Fruit fly (Drosophila melanogaster) whole organism, embryonic: ENCODE results near the gene CG9673.

Experiments
- Aef1 ChIP-seq: fragments of 200-800 bp; sonication (Bioruptor generic); IDR thresholded peaks from 3 replicates; pipeline ENCODE4 v1.3.6; 2022; ENCODE audit warnings: missing biosample characterization, missing genetic modification characterization
- B-H2 ChIP-seq: fragments of 200-800 bp; sonication (Bioruptor generic); optimal IDR thresholded peaks from 2 replicates; lab custom pipeline; 2018; ENCODE audit warnings: missing biosample characterization, mild to moderate bottlenecking, missing genetic modification characterization
- BtbVII ChIP-seq: fragments of 200-800 bp; sonication (Bioruptor generic); optimal IDR thresholded peaks from 3 replicates; lab custom pipeline; 2017; ENCODE audit warnings: missing biosample characterization, mild to moderate bottlenecking, missing genetic modification characterization
- C15 ChIP-seq: fragments of 200-800 bp; sonication (Bioruptor generic); IDR thresholded peaks from 3 replicates; pipeline ENCODE4 v1.3.6; 2022; ENCODE audit warnings: missing biosample characterization, missing genetic modification characterization
- CG12236 ChIP-seq: fragments of 200-800 bp; sonication (Bioruptor generic); optimal IDR thresholded peaks from 2 replicates; lab custom pipeline; 2016; ENCODE audit warnings: missing biosample characterization, missing genetic modification characterization
- CG12391 ChIP-seq: fragments of 200-800 bp; sonication (Bioruptor generic); optimal IDR thresholded peaks from 3 replicates; lab custom pipeline; 2018; ENCODE audit warnings: missing biosample characterization, mild to moderate bottlenecking, missing genetic modification characterization, moderate library complexity
- CG12942 ChIP-seq: fragments of 200-800 bp; sonication (Bioruptor generic); optimal IDR thresholded peaks from 3 replicates; lab custom pipeline; 2016; ENCODE audit warnings: missing biosample characterization, missing genetic modification characterization
- CG14710 ChIP-seq: fragments of 200-800 bp; sonication (Bioruptor generic); optimal IDR thresholded peaks from 3 replicates; lab custom pipeline; 2019; ENCODE audit warnings: missing biosample characterization, mild to moderate bottlenecking, missing genetic modification characterization, moderate library complexity
- CG1603 ChIP-seq: fragments of 200-800 bp; sonication (Bioruptor generic); optimal IDR thresholded peaks from 2 replicates; lab custom pipeline; 2019; ENCODE audit warnings: missing biosample characterization, mild to moderate bottlenecking, missing genetic modification characterization, moderate library complexity
- CG16863 ChIP-seq: fragments of 200-800 bp; sonication (Bioruptor generic); optimal IDR thresholded peaks from 3 replicates; lab custom pipeline; 2016; ENCODE audit warnings: missing biosample characterization, missing genetic modification characterization
- CG17568 ChIP-seq: fragments of 200-800 bp; sonication (Bioruptor generic); optimal IDR thresholded peaks from 2 replicates; lab custom pipeline; 2018; ENCODE audit warnings: missing biosample characterization, mild to moderate bottlenecking, missing genetic modification characterization, moderate library complexity
- CG18619 ChIP-seq: fragments of 200-800 bp; sonication (Bioruptor generic); optimal IDR thresholded peaks from 3 replicates; lab custom pipeline; 2017; ENCODE audit warnings: missing biosample characterization, mild to moderate bottlenecking, missing genetic modification characterization
- CG18764 ChIP-seq: fragments of 200-800 bp; sonication (Bioruptor generic); optimal IDR thresholded peaks from 3 replicates; lab custom pipeline; 2016; ENCODE audit warnings: missing biosample characterization, missing genetic modification characterization
- CG42726 ChIP-seq: fragments of 200-800 bp; sonication (Bioruptor generic); IDR thresholded peaks from 2 replicates; pipeline ENCODE4 v1.3.6; 2022; ENCODE audit warnings: missing biosample characterization, missing genetic modification characterization; ENCODE audit not compliant: partially characterized antibody
- CG5953 ChIP-seq: fragments of 200-800 bp; sonication (Bioruptor generic); IDR thresholded peaks from 2 replicates; pipeline ENCODE4 v1.3.6; 2022; ENCODE audit warnings: missing biosample characterization, missing genetic modification characterization
- CG6683 ChIP-seq: fragments of 200-800 bp; sonication (Bioruptor generic); optimal IDR thresholded peaks from 2 replicates; lab custom pipeline; 2017; ENCODE audit warnings: missing biosample characterization, mild to moderate bottlenecking, missing genetic modification characterization, missing genetic modification reagents
- CG7271 ChIP-seq: fragments of 200-800 bp; sonication (Bioruptor generic); optimal IDR thresholded peaks from 2 replicates; lab custom pipeline; 2018; ENCODE audit warnings: missing biosample characterization, mild to moderate bottlenecking, missing genetic modification characterization, moderate library complexity
- CG8281 ChIP-seq: fragments of 200-800 bp; sonication (Bioruptor generic); optimal IDR thresholded peaks from 2 replicates; lab custom pipeline; 2018; ENCODE audit warnings: missing biosample characterization, mild to moderate bottlenecking, missing genetic modification characterization, moderate library complexity
- CG8290 ChIP-seq, 3 experiments: fragments of 200-800 bp; sonication (Bioruptor generic); optimal IDR thresholded peaks; 2 replicates each; lab custom pipeline; 2016 to 2019; ENCODE audit warnings: missing biosample characterization in 3 of 3, missing genetic modification characterization in 3 of 3, mild to moderate bottlenecking in 2 of 3, moderate library complexity in 1 of 3
- CG9932 ChIP-seq: fragments of 200-800 bp; sonication (Bioruptor generic); IDR thresholded peaks from 2 replicates; pipeline ENCODE4 v1.3.6; 2022; ENCODE audit warnings: missing biosample characterization, missing genetic modification characterization
- CTCF ChIP-seq: fragments of 200-800 bp; sonication (Bioruptor generic); optimal IDR thresholded peaks from 2 replicates; lab custom pipeline; 2017; ENCODE audit warnings: missing biosample characterization, mild to moderate bottlenecking, missing genetic modification characterization, moderate library complexity
- Drgx ChIP-seq: fragments of 200-800 bp; sonication (Bioruptor generic); IDR thresholded peaks from 2 replicates; pipeline ENCODE4 v1.3.6; 2022; ENCODE audit warnings: missing biosample characterization, missing genetic modification characterization
- GATAe ChIP-seq: fragments of 200-800 bp; sonication (Bioruptor generic); conservative IDR thresholded peaks from 2 replicates; pipeline ENCODE4 v1.3.6; 2022; ENCODE audit warnings: missing biosample characterization, missing genetic modification characterization
- Hand ChIP-seq: fragments of 200-800 bp; sonication (Bioruptor generic); optimal IDR thresholded peaks from 2 replicates; lab custom pipeline; 2017; ENCODE audit warnings: mild to moderate bottlenecking, missing biosample characterization, missing genetic modification reagents, missing genetic modification characterization
- HmgD ChIP-seq: fragments of 200-800 bp; sonication (Bioruptor generic); optimal IDR thresholded peaks from 3 replicates; lab custom pipeline; 2016; ENCODE audit warnings: missing biosample characterization, missing genetic modification characterization
- Myb ChIP-seq: fragments of 200-800 bp; sonication (Bioruptor generic); optimal IDR thresholded peaks from 2 replicates; lab custom pipeline; 2016; ENCODE audit warnings: missing biosample characterization, missing genetic modification characterization
- NFAT ChIP-seq: fragments of 200-800 bp; sonication (Bioruptor generic); IDR thresholded peaks from 2 replicates; pipeline ENCODE4 v1.3.6; 2022; ENCODE audit warnings: missing biosample characterization, missing genetic modification characterization
- Opbp ChIP-seq: fragments of 200-800 bp; sonication (Bioruptor generic); IDR thresholded peaks from 3 replicates; pipeline ENCODE4 v1.3.6; 2022; ENCODE audit warnings: missing biosample characterization, missing genetic modification characterization; ENCODE audit not compliant: partially characterized antibody
- Scr ChIP-seq: fragments of 200-800 bp; sonication (Bioruptor generic); IDR thresholded peaks from 2 replicates; pipeline ENCODE4 v1.3.6; 2022; ENCODE audit warnings: missing biosample characterization, missing genetic modification characterization; ENCODE audit not compliant: partially characterized antibody
- al ChIP-seq: fragments of 200-800 bp; sonication (Bioruptor generic); IDR thresholded peaks from 2 replicates; pipeline ENCODE4 v1.3.6; 2022; ENCODE audit warnings: missing biosample characterization, missing genetic modification characterization
- az2 ChIP-seq: fragments of 200-800 bp; sonication (Bioruptor generic); optimal IDR thresholded peaks from 3 replicates; lab custom pipeline; 2016; ENCODE audit warnings: missing biosample characterization, missing genetic modification characterization
- btn ChIP-seq: fragments of 200-800 bp; sonication (Bioruptor generic); optimal IDR thresholded peaks from 2 replicates; lab custom pipeline; 2016; ENCODE audit warnings: missing biosample characterization, missing genetic modification characterization
- cato ChIP-seq: fragments of 200-800 bp; sonication (Bioruptor generic); optimal IDR thresholded peaks from 2 replicates; lab custom pipeline; 2016; ENCODE audit warnings: missing biosample characterization, missing genetic modification characterization, borderline replicate concordance
- crol ChIP-seq: fragments of 200-800 bp; sonication (Bioruptor generic); IDR thresholded peaks from 2 replicates; pipeline ENCODE4 v1.3.6; 2022; ENCODE audit warnings: missing biosample characterization, missing genetic modification characterization
- crp ChIP-seq, 2 experiments: fragments of 200-800 bp; sonication (Bioruptor generic); optimal IDR thresholded peaks; 2 replicates in 1 of 2; 3 replicates in 1 of 2; lab custom pipeline; 2017; ENCODE audit warnings: missing biosample characterization in 2 of 2, missing genetic modification characterization in 2 of 2, mild to moderate bottlenecking in 1 of 2, moderate library complexity in 1 of 2
- da ChIP-seq: fragments of 200-800 bp; sonication (Bioruptor generic); optimal IDR thresholded peaks from 2 replicates; lab custom pipeline; 2016; ENCODE audit warnings: missing biosample characterization, missing genetic modification characterization
- dimm ChIP-seq: fragments of 200-800 bp; sonication (Bioruptor generic); IDR thresholded peaks from 2 replicates; pipeline ENCODE4 v1.3.6; 2022; ENCODE audit warnings: missing biosample characterization, missing genetic modification characterization
- dm ChIP-seq: fragments of 200-800 bp; sonication (Bioruptor generic); optimal IDR thresholded peaks from 3 replicates; lab custom pipeline; 2016; ENCODE audit warnings: missing biosample characterization, missing genetic modification characterization
- esg ChIP-seq: fragments of 200-800 bp; sonication (Bioruptor generic); conservative IDR thresholded peaks from 2 replicates; pipeline ENCODE4 v1.3.6; 2022; ENCODE audit warnings: missing biosample characterization, missing genetic modification characterization
- eyg ChIP-seq: fragments of 200-800 bp; sonication (Bioruptor generic); optimal IDR thresholded peaks from 3 replicates; lab custom pipeline; 2016; ENCODE audit warnings: missing biosample characterization, missing genetic modification characterization
- gsb ChIP-seq: fragments of 200-800 bp; sonication (Bioruptor generic); IDR thresholded peaks from 2 replicates; pipeline ENCODE4 v1.3.6; 2022; ENCODE audit warnings: missing biosample characterization, missing genetic modification characterization
- hb ChIP-seq: fragments of 200-800 bp; sonication (Bioruptor generic); IDR thresholded peaks from 3 replicates; pipeline ENCODE4 v1.3.6; 2022; ENCODE audit warnings: missing biosample characterization, missing genetic modification characterization; ENCODE audit not compliant: partially characterized antibody
- hth ChIP-seq: fragments of >200 bp; optimal IDR thresholded peaks from 2 replicates; lab custom pipeline; 2017; ENCODE audit warnings: inconsistent platforms
- ind ChIP-seq: fragments of 200-800 bp; sonication (Bioruptor generic); optimal IDR thresholded peaks from 3 replicates; lab custom pipeline; 2016; ENCODE audit warnings: missing biosample characterization, missing genetic modification characterization
- lilli ChIP-seq: fragments of 200-800 bp; sonication (Bioruptor generic); optimal IDR thresholded peaks from 3 replicates; lab custom pipeline; 2016; ENCODE audit warnings: missing biosample characterization, missing genetic modification characterization
- onecut ChIP-seq: fragments of 200-800 bp; sonication (Bioruptor generic); IDR thresholded peaks from 2 replicates; pipeline ENCODE4 v1.3.6; 2022; ENCODE audit warnings: missing biosample characterization, missing genetic modification characterization
- sens-2 ChIP-seq: fragments of 200-800 bp; sonication (Bioruptor generic); IDR thresholded peaks from 2 replicates; pipeline ENCODE4 v1.3.6; 2022; ENCODE audit warnings: missing biosample characterization, missing genetic modification characterization
- slou ChIP-seq: fragments of 200-800 bp; sonication (Bioruptor generic); optimal IDR thresholded peaks from 3 replicates; lab custom pipeline; 2016; ENCODE audit warnings: missing biosample characterization, missing genetic modification characterization
- sr ChIP-seq: fragments of 200-800 bp; sonication (Bioruptor generic); IDR thresholded peaks from 3 replicates; pipeline ENCODE4 v1.3.6; 2022; ENCODE audit warnings: missing biosample characterization, missing genetic modification characterization
- tll ChIP-seq, 2 experiments: fragments of 200-800 bp in 1 of 2; fragments of >200 bp in 1 of 2; sonication (Bioruptor generic) in 1 of 2; optimal IDR thresholded peaks; 2 replicates each; lab custom pipeline; 2017 to 2019; ENCODE audit warnings: missing biosample characterization in 2 of 2, missing genetic modification characterization in 2 of 2, mild to moderate bottlenecking in 1 of 2, moderate library complexity in 1 of 2
- toy ChIP-seq: fragments of 200-800 bp; sonication (Bioruptor generic); IDR thresholded peaks from 2 replicates; pipeline ENCODE4 v1.3.6; 2022; ENCODE audit warnings: missing biosample characterization, missing genetic modification characterization
- usp ChIP-seq: fragments of >200 bp; optimal IDR thresholded peaks from 2 replicates; lab custom pipeline; 2017; ENCODE audit warnings: missing biosample characterization, missing genetic modification characterization

CG9673 gene

DNA sequence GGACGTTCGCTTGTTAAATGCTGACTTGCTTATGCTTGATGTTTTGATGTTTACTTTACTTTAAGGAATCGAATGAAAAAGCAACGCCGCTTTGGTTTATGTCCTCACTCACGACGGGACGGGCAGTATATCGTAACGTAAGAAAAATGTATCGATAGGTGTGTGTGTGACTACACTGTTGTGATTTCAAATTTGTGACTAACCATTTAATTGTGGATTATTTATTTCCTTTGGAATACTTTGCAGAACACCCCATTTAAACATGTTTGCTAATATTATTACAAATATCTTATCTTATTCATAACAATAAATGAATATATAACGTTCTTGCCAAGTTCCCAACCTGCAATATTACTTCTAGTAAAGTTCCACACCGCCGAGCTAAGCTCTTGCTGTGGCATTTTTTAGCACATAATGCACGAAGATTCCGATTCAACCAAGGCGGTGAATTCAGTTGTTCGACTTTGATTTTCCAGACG lies 48.7 kb downstream of the CG9673 start, which contains the start of the genes Nemp and r (continued):
- TF ChIP-seq crp (GFP tag; optimal IDR thresholded peaks at IDR 0.05; lab: Kevin White, UChicago), result no peak
- peak; percentile 65; the same call in 1 of the 3 replicates for TF ChIP-seq Opbp (GFP tag; lab: Robert Waterston, UW)
- no peak for TF ChIP-seq Drgx (GFP tag; lab: Robert Waterston, UW)
- TF ChIP-seq NFAT (GFP tag; lab: Robert Waterston, UW), result no peak
- TF ChIP-seq CG5953, result no peak
- TF ChIP-seq Myb (GFP tag; lab: Kevin White, UChicago), result no peak
- TF ChIP-seq Aef1 (GFP tag; lab: Robert Waterston, UW), result no peak
- no peak for TF ChIP-seq btn (GFP tag; lab: Kevin White, UChicago)
- no peak for TF ChIP-seq CG17568 (GFP tag; lab: Kevin White, UChicago)
- no peak for TF ChIP-seq CG8281
- TF ChIP-seq lilli (GFP tag; lab: Kevin White, UChicago), result no peak
- no peak for TF ChIP-seq B-H2
- no peak for TF ChIP-seq CG7271 (tag; lab: Kevin White, UChicago)
- TF ChIP-seq CG8290 (GFP tag; optimal IDR thresholded peaks at IDR 0.05; lab: Kevin White, UChicago), result peak; percentile 30
- no peak for TF ChIP-seq CG8290 (tag; optimal IDR thresholded peaks at IDR 0.05; lab: Kevin White, UChicago)
- TF ChIP-seq GATAe (GFP tag; lab: Robert Waterston, UW), result no peak
- TF ChIP-seq BtbVII, result no peak
- no peak for TF ChIP-seq HmgD (GFP tag; lab: Kevin White, UChicago)
- TF ChIP-seq CG18619 (GFP tag; lab: Kevin White, UChicago), result no peak
- peak; percentile 79 for TF ChIP-seq Scr (GFP tag; lab: Robert Waterston, UW)
- no peak for TF ChIP-seq crol (GFP tag; lab: Robert Waterston, UW)
- no peak for TF ChIP-seq da (GFP tag; lab: Kevin White, UChicago)
- peak; percentile 68; the same call in 1 of the 3 replicates for TF ChIP-seq hb (GFP tag; lab: Robert Waterston, UW)
- no peak for TF ChIP-seq onecut
- no peak for TF ChIP-seq CG12236 (GFP tag; lab: Kevin White, UChicago)
- no peak for TF ChIP-seq usp (GFP tag; lab: Kevin White, UChicago)
- TF ChIP-seq CG18764 (GFP tag; lab: Kevin White, UChicago), result no peak
- TF ChIP-seq dm (GFP tag; lab: Kevin White, UChicago), result no peak
- TF ChIP-seq eyg (GFP tag; lab: Kevin White, UChicago), result no peak
- peak; percentile 47 for TF ChIP-seq CG1603 (tag; lab: Kevin White, UChicago)
- TF ChIP-seq hth (lab: Kevin White, UChicago), result no peak
- no peak for TF ChIP-seq Hand (GFP tag; lab: Kevin White, UChicago)
- TF ChIP-seq CG9932 (GFP tag; lab: Robert Waterston, UW), result no peak
- TF ChIP-seq C15, result no peak
- no peak for TF ChIP-seq gsb (GFP tag; lab: Robert Waterston, UW)
- no peak for TF ChIP-seq dimm (GFP tag; lab: Robert Waterston, UW)
- no peak for TF ChIP-seq slou (GFP tag; lab: Kevin White, UChicago)
- no peak for TF ChIP-seq CG12942 (GFP tag; lab: Kevin White, UChicago)
- no peak for TF ChIP-seq sens-2 (GFP tag; lab: Robert Waterston, UW)
- TF ChIP-seq esg, result no peak
- peak in 1 of 2 experiments; percentile 6 for TF ChIP-seq tll (GFP tag; optimal IDR thresholded peaks at IDR 0.05; lab: Kevin White, UChicago)
- no peak for TF ChIP-seq az2
- TF ChIP-seq CG6683 (GFP tag; lab: Kevin White, UChicago), result no peak
- TF ChIP-seq cato, result no peak
- TF ChIP-seq CG16863 (GFP tag; lab: Kevin White, UChicago), result no peak
- TF ChIP-seq CG12391 (tag; lab: Kevin White, UChicago), result no peak
- no peak for TF ChIP-seq toy
- TF ChIP-seq sr (GFP tag; lab: Robert Waterston, UW), result no peak
- TF ChIP-seq al, result no peak
- no peak for TF ChIP-seq CG42726 (GFP tag; lab: Robert Waterston, UW)
- peak; percentile 71 for TF ChIP-seq CG14710 (tag; lab: Kevin White, UChicago)
- TF ChIP-seq ind (GFP tag; lab: Kevin White, UChicago), result no peak
- TF ChIP-seq CTCF (GFP tag; lab: Kevin White, UChicago), result peak; percentile 65
